Worm (Caenorhabditis elegans): Measurements from ENCODE around the gene F49F1.11.

- TF ChIP-seq sea-2 (GFP tag; IDR thresholded peaks at IDR 0.05) (no peak), dpff-1 (tag; optimal IDR thresholded peaks at IDR 0.05) (no peak), Y67H2A.10 (GFP tag; conservative IDR thresholded peaks at IDR 0.05) (no peak), him-1 (tag; optimal IDR thresholded peaks at IDR 0.05) (no peak), lin-40 (tag; optimal IDR thresholded peaks at IDR 0.05) (no peak), zfh-2 (GFP tag; conservative IDR thresholded peaks at IDR 0.05) (no peak), pha-4 (tag; optimal IDR thresholded peaks at IDR 0.05) (no peak), akir-1 (GFP tag; optimal IDR thresholded peaks at IDR 0.05) (no peak), aptf-3 (GFP tag; IDR thresholded peaks at IDR 0.05) (no peak), nhr-27 (tag; optimal IDR thresholded peaks at IDR 0.05) (no peak), ama-1 (optimal IDR thresholded peaks at IDR 0.05) (no peak), ama-1 (GFP tag; optimal IDR thresholded peaks at IDR 0.05) (no peak), B0336.3 (GFP tag; IDR thresholded peaks at IDR 0.05) (no peak), fkh-3 (tag; optimal IDR thresholded peaks at IDR 0.05) (no peak)
Measured at ce11 chrIV:4154641-4155040, 13.4 kb upstream of the F49F1.11 start, which contains the start of gene K08D10.14.

All from whole organism, young adult.